Worm (Caenorhabditis elegans): ENCODE results near the gene hlh-34.

ce11 chrV:13686513-13686912 lies 20.7 kb downstream of the hlh-34 start:
- TF ChIP-seq tra-4 (tag; optimal IDR thresholded peaks at IDR 0.05) (no peak), F13C5.2 (tag; optimal IDR thresholded peaks at IDR 0.05) (no peak), ceh-13 (GFP tag; optimal IDR thresholded peaks at IDR 0.05) (no peak), flt-1 (GFP tag; IDR thresholded peaks at IDR 0.05) (no peak), ama-1 (optimal IDR thresholded peaks at IDR 0.05) (no peak), hnd-1 (tag; optimal IDR thresholded peaks at IDR 0.05) (no peak), hmg-4 (GFP tag; optimal IDR thresholded peaks at IDR 0.05) (no peak), hmbx-1 (tag; optimal IDR thresholded peaks at IDR 0.05) (no peak), ets-7 (tag; optimal IDR thresholded peaks at IDR 0.05) (no peak), B0310.2 (tag; optimal IDR thresholded peaks at IDR 0.05) (no peak), sea-1 (GFP tag; conservative IDR thresholded peaks at IDR 0.05) (no peak), scrt-1 (GFP tag; IDR thresholded peaks at IDR 0.05) (no peak)
